Worm (Caenorhabditis elegans) whole organism, L4/young adult: ENCODE data around the gene pssy-1.

Experiments
- W03F9.2 ChIP-seq: fragments of 150-350 bp; optimal IDR thresholded peaks from 2 replicates; lab custom pipeline; 2014; ENCODE audit warnings: missing biosample characterization, missing genetic modification characterization
- dao-5 ChIP-seq: sonication (generic microtip); optimal IDR thresholded peaks from 2 replicates; lab custom pipeline; 2016; ENCODE audit warnings: missing genotype, missing genetic modification characterization, moderate library complexity, missing compliant biosample characterization

DNA sequence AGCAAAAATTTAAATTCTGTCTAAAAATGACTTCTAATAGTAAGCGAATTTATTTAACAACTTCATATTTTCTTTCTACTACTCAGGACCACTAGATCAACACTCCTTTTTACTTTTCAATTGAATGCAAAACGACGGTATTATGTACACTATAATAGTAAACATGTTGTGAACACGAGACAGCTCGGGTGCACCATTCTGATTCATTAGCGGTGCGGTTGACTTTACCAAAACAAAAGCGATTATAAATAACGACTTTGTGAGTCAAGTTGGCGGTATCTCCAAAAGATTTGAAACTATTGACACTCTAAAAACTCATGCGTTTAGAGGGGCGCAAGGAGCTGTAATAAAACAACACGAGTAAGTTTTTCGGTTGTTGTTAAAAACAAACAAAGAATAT, 24.9 kb upstream of the pssy-1 start:
- no peak for TF ChIP-seq W03F9.2 (tag; lab: Kevin White, UChicago)
- no peak for TF ChIP-seq dao-5
